Worm (Caenorhabditis elegans) whole organism, L4 larva: ENCODE data around the gene rpap-3.

ENCODE experiments used
- D1046.2 ChIP-seq: fragments of 200-800 bp; sonication (Bioruptor generic); IDR thresholded peaks from 2 replicates; pipeline ENCODE4 v1.3.6; 2022; ENCODE audit warnings: missing genetic modification characterization, missing compliant biosample characterization
- F10B5.3 ChIP-seq: sonication (generic microtip); optimal IDR thresholded peaks from 2 replicates; lab custom pipeline; 2016; ENCODE audit warnings: mild to moderate bottlenecking, missing genetic modification characterization, missing compliant biosample characterization
- F26F4.8 ChIP-seq: fragments of 200-800 bp; sonication (Bioruptor generic); conservative IDR thresholded peaks from 2 replicates; pipeline ENCODE4 v1.3.6; 2022; ENCODE audit warnings: missing genetic modification characterization, missing compliant biosample characterization
- F37D6.2 ChIP-seq: sonication (generic microtip); optimal IDR thresholded peaks from 2 replicates; lab custom pipeline; 2016; ENCODE audit warnings: mild to moderate bottlenecking, missing genetic modification characterization, missing compliant biosample characterization
- F44E2.7 ChIP-seq: fragments of 200-800 bp; sonication (Bioruptor generic); IDR thresholded peaks from 2 replicates; pipeline ENCODE4 v2.1.2; 2022; ENCODE audit warnings: missing genetic modification characterization, missing compliant biosample characterization
- F49E8.2 ChIP-seq: sonication (generic microtip); optimal IDR thresholded peaks from 2 replicates; lab custom pipeline; 2016; ENCODE audit warnings: missing compliant biosample characterization, mild to moderate bottlenecking, missing genetic modification characterization, borderline replicate concordance
- Y105C5A.15 ChIP-seq: fragments of 200-800 bp; sonication (Bioruptor generic); IDR thresholded peaks from 2 replicates; pipeline ENCODE4 v1.3.6; 2022; ENCODE audit warnings: missing genetic modification characterization, missing compliant biosample characterization
- Y5F2A.4 ChIP-seq: fragments of 200-800 bp; sonication (Bioruptor generic); optimal IDR thresholded peaks from 2 replicates; lab custom pipeline; 2018; ENCODE audit warnings: mild to moderate bottlenecking, missing genetic modification characterization, missing compliant biosample characterization
- attf-4 ChIP-seq: sonication (generic microtip); optimal IDR thresholded peaks from 3 replicates; lab custom pipeline; 2017; ENCODE audit warnings: missing biosample characterization, missing genetic modification characterization
- ceh-44 ChIP-seq: fragments of 200-800 bp; sonication (Bioruptor generic); IDR thresholded peaks from 2 replicates; pipeline ENCODE4 v1.3.6; 2022; ENCODE audit warnings: missing genetic modification reagents, missing genetic modification characterization, missing compliant biosample characterization
- ceh-62 ChIP-seq: sonication (generic microtip); optimal IDR thresholded peaks from 2 replicates; lab custom pipeline; 2017; ENCODE audit warnings: missing biosample characterization, missing genetic modification characterization
- daf-19 ChIP-seq: fragments of 200-800 bp; sonication (Bioruptor generic); conservative IDR thresholded peaks from 2 replicates; pipeline ENCODE4 v1.3.6; 2022; ENCODE audit warnings: missing genetic modification characterization, missing compliant biosample characterization
- dmd-6 ChIP-seq: fragments of 200-800 bp; sonication (Bioruptor generic); IDR thresholded peaks from 2 replicates; pipeline ENCODE4 v1.3.6; 2022; ENCODE audit warnings: missing genetic modification reagents, missing genetic modification characterization, missing compliant biosample characterization
- dmd-8 ChIP-seq: fragments of 200-800 bp; sonication (Bioruptor generic); IDR thresholded peaks from 2 replicates; pipeline ENCODE4 v1.3.6; 2022; ENCODE audit warnings: missing genetic modification characterization, missing compliant biosample characterization
- hif-1 ChIP-seq, 2 experiments: sonication (generic microtip); optimal IDR thresholded peaks; 2 replicates each; lab custom pipeline; 2016 to 2017; ENCODE audit warnings: missing compliant biosample characterization in 2 of 2, missing genetic modification characterization in 2 of 2, missing genetic modification reagents in 2 of 2, missing genotype in 2 of 2, mild to moderate bottlenecking in 1 of 2
- hlh-11 ChIP-seq: fragments of 200-800 bp; sonication (Bioruptor generic); optimal IDR thresholded peaks from 2 replicates; lab custom pipeline; 2018; ENCODE audit warnings: mild to moderate bottlenecking, missing genetic modification characterization, missing compliant biosample characterization
- jun-1 ChIP-seq: fragments of 150-350 bp; optimal IDR thresholded peaks from 2 replicates; lab custom pipeline; 2014; ENCODE audit warnings: missing biosample characterization, missing genetic modification reagents, missing genetic modification characterization
- madf-9 ChIP-seq: fragments of 200-800 bp; sonication (Bioruptor generic); conservative IDR thresholded peaks from 2 replicates; pipeline ENCODE4 v1.3.6; 2022; ENCODE audit warnings: missing genetic modification reagents, missing genetic modification characterization, missing compliant biosample characterization
- mdl-1 ChIP-seq, 2 experiments: fragments of 150-350 bp in 1 of 2; sonication (generic microtip) in 1 of 2; optimal IDR thresholded peaks; 2 replicates each; lab custom pipeline; 2014 to 2017; ENCODE audit warnings: missing biosample characterization in 2 of 2, missing genetic modification characterization in 2 of 2
- nhr-10 ChIP-seq: fragments of 150-350 bp; optimal IDR thresholded peaks from 2 replicates; lab custom pipeline; 2014; ENCODE audit warnings: missing biosample characterization, missing genetic modification characterization
- nhr-102 ChIP-seq: sonication (generic microtip); optimal IDR thresholded peaks from 2 replicates; lab custom pipeline; 2016; ENCODE audit warnings: mild to moderate bottlenecking, missing genetic modification characterization, moderate library complexity, missing compliant biosample characterization
- nhr-237 ChIP-seq: sonication (generic microtip); optimal IDR thresholded peaks from 2 replicates; lab custom pipeline; 2017; ENCODE audit warnings: missing biosample characterization, missing genetic modification characterization
- nhr-25 ChIP-seq: sonication (generic microtip); optimal IDR thresholded peaks from 2 replicates; lab custom pipeline; 2017; ENCODE audit warnings: missing genetic modification characterization, mild to moderate bottlenecking, missing compliant biosample characterization, antibody characterized with exemption, moderate library complexity, borderline replicate concordance; ENCODE audit not compliant: insufficient read depth
- nhr-28 ChIP-seq: fragments of 150-350 bp; optimal IDR thresholded peaks from 2 replicates; lab custom pipeline; 2014; ENCODE audit warnings: missing biosample characterization, missing genetic modification characterization
- nhr-48 ChIP-seq: sonication (generic microtip); optimal IDR thresholded peaks from 2 replicates; lab custom pipeline; 2016; ENCODE audit warnings: mild to moderate bottlenecking, missing genetic modification characterization, missing compliant biosample characterization
- nhr-76 ChIP-seq: fragments of 150-350 bp; optimal IDR thresholded peaks from 2 replicates; lab custom pipeline; 2014; ENCODE audit warnings: missing biosample characterization, missing genetic modification characterization
- rbr-2 ChIP-seq: sonication (generic microtip); optimal IDR thresholded peaks from 2 replicates; lab custom pipeline; 2016; ENCODE audit warnings: missing genotype, missing genetic modification characterization, missing compliant biosample characterization
- snpc-4 ChIP-seq: fragments of 150-350 bp; optimal IDR thresholded peaks from 2 replicates; lab custom pipeline; 2014; ENCODE audit warnings: missing biosample characterization, missing genetic modification characterization
- spr-1 ChIP-seq: sonication (generic microtip); optimal IDR thresholded peaks from 2 replicates; lab custom pipeline; 2016; ENCODE audit warnings: mild to moderate bottlenecking, missing genetic modification characterization, missing compliant biosample characterization
- tag-97 ChIP-seq: fragments of 200-800 bp; sonication (Bioruptor generic); IDR thresholded peaks from 2 replicates; pipeline ENCODE4 v1.3.6; 2022; ENCODE audit warnings: missing genetic modification characterization, missing compliant biosample characterization
- tra-1 ChIP-seq: fragments of 200-800 bp; sonication (Bioruptor generic); IDR thresholded peaks from 2 replicates; pipeline ENCODE4 v1.3.6; 2022; ENCODE audit warnings: missing genetic modification reagents, missing genetic modification characterization, missing compliant biosample characterization
- vab-7 ChIP-seq: fragments of 200-800 bp; sonication (Bioruptor generic); IDR thresholded peaks from 2 replicates; pipeline ENCODE4 v1.3.6; 2022; ENCODE audit warnings: missing genetic modification reagents, missing genetic modification characterization, missing compliant biosample characterization
- zfp-3 ChIP-seq: fragments of 200-800 bp; sonication (Bioruptor generic); conservative IDR thresholded peaks from 2 replicates; pipeline ENCODE4 v1.3.6; 2022; ENCODE audit warnings: missing genetic modification reagents, missing genetic modification characterization, missing compliant biosample characterization

rpap-3 gene

DNA sequence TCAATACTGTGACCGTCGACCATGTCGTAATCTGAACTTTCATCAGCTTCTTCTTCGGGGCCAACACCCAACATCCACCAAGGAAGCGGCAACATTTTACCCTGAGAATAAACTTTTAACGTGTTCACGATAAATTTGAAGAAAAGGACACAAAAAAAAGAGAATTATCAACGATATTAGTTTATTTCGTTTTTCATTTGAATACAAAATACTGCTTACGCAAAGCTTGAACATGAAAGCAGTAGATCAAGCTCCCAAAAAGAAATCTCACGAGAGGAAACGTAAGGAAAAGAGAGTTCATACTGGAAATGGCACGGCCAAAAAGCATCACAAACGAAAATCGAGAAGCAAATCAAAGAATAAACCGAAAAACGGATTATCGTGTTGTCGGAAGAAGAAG is 15.0 kb downstream of the rpap-3 start, which contains the start of the genes C46A5.6 and C46A5.1:
C46A5.6 (minus strand) TSS at position 101 of the 400 bp plus-strand sequence.
C46A5.1 (plus strand) TSS at position 184 of the 400 bp plus-strand sequence.
- TF ChIP-seq F49E8.2 (tag; lab: Kevin White, UChicago) (no peak), tag-97 (GFP tag; lab: Robert Waterston, UW) (no peak), nhr-25 (tag; lab: Kevin White, UChicago) (no peak), nhr-28 (tag; lab: Kevin White, UChicago) (no peak), nhr-48 (tag; lab: Kevin White, UChicago) (no peak), rbr-2 (tag; lab: Kevin White, UChicago) (no peak), dmd-6 (GFP tag; lab: Robert Waterston, UW) (no peak), nhr-237 (tag; lab: Kevin White, UChicago) (no peak), daf-19 (GFP tag; lab: Robert Waterston, UW) (no peak), nhr-102 (tag; lab: Kevin White, UChicago) (no peak), vab-7 (GFP tag; lab: Robert Waterston, UW) (no peak), zfp-3 (GFP tag; lab: Robert Waterston, UW) (no peak), dmd-8 (GFP tag; lab: Robert Waterston, UW) (no peak), F10B5.3 (tag; lab: Kevin White, UChicago) (no peak)

- TF ChIP-seq dmd-6 (GFP tag; lab: Robert Waterston, UW) (no peak), Y5F2A.4 (GFP tag; lab: Kevin White, UChicago) (no peak), tra-1 (GFP tag; lab: Robert Waterston, UW) (no peak), jun-1 (tag; lab: Kevin White, UChicago) (no peak), hif-1 (tag; optimal IDR thresholded peaks at IDR 0.05; lab: Kevin White, UChicago) (no peak), F37D6.2 (tag; lab: Kevin White, UChicago) (no peak), nhr-76 (tag; lab: Kevin White, UChicago) (no peak), spr-1 (tag; lab: Kevin White, UChicago) (no peak)
These were observed 18.6 kb downstream of the rpap-3 start, which contains the start of gene del-7 for ce11 chrIV:7760117-7760516. Gene del-7, plus strand, starts transcription at chrIV:7760417.

DNA sequence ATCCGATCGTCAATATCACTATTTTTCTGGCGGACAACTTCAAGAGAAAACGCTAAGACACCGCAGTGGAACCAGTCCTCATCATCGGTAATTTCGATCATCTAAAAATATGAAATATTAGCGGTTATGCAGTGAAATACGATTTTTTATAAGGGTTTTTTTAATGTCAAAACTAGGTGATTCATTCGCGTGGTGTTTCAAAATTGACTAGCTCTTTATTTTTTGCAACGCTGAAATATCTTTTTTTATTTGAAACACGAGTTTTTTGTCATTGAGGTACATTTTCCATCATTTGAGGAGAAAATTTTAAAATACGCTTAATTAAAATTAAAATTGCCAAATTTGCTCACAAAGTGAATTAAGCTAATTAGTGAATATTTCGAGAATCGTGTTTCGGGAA is 19.2 kb downstream of the rpap-3 start, which contains the start of gene dsb-3:
dsb-3 (minus strand) TSS at position 101 of the 400 bp plus-strand sequence.
- TF ChIP-seq F44E2.7 (GFP tag; lab: Robert Waterston, UW): no peak
- TF ChIP-seq D1046.2 (GFP tag; lab: Robert Waterston, UW): no peak
- TF ChIP-seq nhr-28 (tag; lab: Kevin White, UChicago): no peak
- no peak for TF ChIP-seq F49E8.2 (tag; lab: Kevin White, UChicago)
- TF ChIP-seq madf-9 (GFP tag; lab: Robert Waterston, UW): no peak
- no peak for TF ChIP-seq nhr-10 (tag; lab: Kevin White, UChicago)
- no peak for TF ChIP-seq hif-1 (tag; optimal IDR thresholded peaks at IDR 0.05; lab: Kevin White, UChicago)
- no peak for TF ChIP-seq mdl-1 (tag; optimal IDR thresholded peaks at IDR 0.05; lab: Kevin White, UChicago)
- TF ChIP-seq nhr-25 (tag; lab: Kevin White, UChicago): no peak
- TF ChIP-seq snpc-4 (tag; lab: Kevin White, UChicago): no peak
- no peak for TF ChIP-seq nhr-102 (tag; lab: Kevin White, UChicago)
- TF ChIP-seq F26F4.8: no peak
- TF ChIP-seq ceh-62 (tag; lab: Kevin White, UChicago): no peak
- no peak for TF ChIP-seq ceh-44 (GFP tag; lab: Robert Waterston, UW)
- TF ChIP-seq rbr-2 (tag; lab: Kevin White, UChicago): no peak
- TF ChIP-seq hlh-11 (tag; lab: Kevin White, UChicago): no peak

- TF ChIP-seq Y105C5A.15 (GFP tag; lab: Robert Waterston, UW) (no peak), attf-4 (no peak)
These were observed 21.5 kb downstream of the rpap-3 start, which contains the start of gene C46A5.4 for ce11 chrIV:7757245-7757644. Gene C46A5.4, minus strand, starts transcription at chrIV:7757345.
